Worm (Caenorhabditis elegans): Measurements from ENCODE around the gene gmap-3.

- TF ChIP-seq aly-2 (tag; optimal IDR thresholded peaks at IDR 0.05) (no peak), unc-39 (tag; optimal IDR thresholded peaks at IDR 0.05) (no peak), mab-5 (tag; optimal IDR thresholded peaks at IDR 0.05) (no peak), lsy-2 (tag; optimal IDR thresholded peaks at IDR 0.05) (no peak), unc-62 (GFP tag; optimal IDR thresholded peaks at IDR 0.05) (no peak), fos-1 (tag; optimal IDR thresholded peaks at IDR 0.05) (no peak), skn-1 (tag; optimal IDR thresholded peaks at IDR 0.05) (no peak), nhr-10 (tag; optimal IDR thresholded peaks at IDR 0.05) (no peak), dmd-4 (tag; optimal IDR thresholded peaks at IDR 0.05) (no peak), F13H6.1 (tag; optimal IDR thresholded peaks at IDR 0.05) (no peak), ztf-11 (tag; optimal IDR thresholded peaks at IDR 0.05) (no peak)
Observed at ce11 chrX:12943166-12943565, 2.4 kb upstream of the gmap-3 start, which contains the start of gene gmap-2.

Measured in whole organism, L2 larva.